Fruit fly (Drosophila melanogaster): ENCODE results near the gene p38c.
A peak's percentile ranks its signal among the peaks of the same experiment; 100 is the strongest.

DNA sequence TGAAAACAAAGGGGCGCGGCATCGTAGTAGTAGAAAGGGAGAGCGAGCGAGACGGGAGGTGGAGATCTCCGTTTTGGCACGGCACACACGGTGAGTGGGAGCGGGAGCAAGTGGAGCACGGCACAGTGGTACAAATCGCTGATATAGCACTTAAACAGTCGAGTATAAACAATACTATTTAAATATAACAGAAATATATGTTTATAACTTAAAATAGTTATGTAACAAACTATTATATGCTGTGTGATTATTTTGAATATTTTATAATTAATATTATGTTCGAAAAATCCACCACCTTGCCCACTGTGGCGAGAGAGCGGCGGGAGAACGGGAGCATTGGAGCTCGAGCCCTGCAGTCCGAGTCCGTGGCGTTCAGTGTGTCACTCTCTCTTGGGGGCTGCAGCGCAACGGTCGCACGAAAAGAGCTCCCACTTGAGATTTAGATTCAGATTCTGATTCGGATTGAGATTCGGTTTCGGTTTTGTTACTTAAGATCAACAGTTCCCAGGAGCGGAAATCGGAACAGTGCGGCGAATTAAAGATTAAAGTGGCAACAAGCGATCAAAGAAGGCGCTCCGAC is 8.9 kb downstream of the p38c start, which contains the start of gene Kal1:
- TF ChIP-seq lbe (GFP tag; optimal IDR thresholded peaks at IDR 0.05), result peak; percentile 96
- TF ChIP-seq CG12071 (GFP tag; optimal IDR thresholded peaks at IDR 0.05), result peak; percentile 81
- peak; percentile 54; the same call in 1 of the 2 replicates for TF ChIP-seq al (GFP tag; IDR thresholded peaks at IDR 0.05)
- peak; percentile 75 for TF ChIP-seq CG12942 (GFP tag; optimal IDR thresholded peaks at IDR 0.05)
- peak; percentile 86 for TF ChIP-seq Vsx1 (GFP tag; optimal IDR thresholded peaks at IDR 0.05)
- peak; percentile 51 for TF ChIP-seq CG9932 (GFP tag; IDR thresholded peaks at IDR 0.05)
- TF ChIP-seq unpg (GFP tag; optimal IDR thresholded peaks at IDR 0.05), result peak; percentile 96

All from whole organism, embryonic.